Fruit fly (Drosophila melanogaster) whole organism, embryonic: ENCODE measurements around the gene Vps52.

ENCODE experiments used
- Bgb ChIP-seq: fragments of 200-800 bp; sonication (Bioruptor generic); IDR thresholded peaks from 2 replicates; pipeline ENCODE4 v1.3.6; 2022; ENCODE audit warnings: missing biosample characterization, missing genetic modification characterization; ENCODE audit not compliant: partially characterized antibody
- Bteb2 ChIP-seq: fragments of 200-800 bp; sonication (Bioruptor generic); optimal IDR thresholded peaks from 2 replicates; lab custom pipeline; 2016; ENCODE audit warnings: missing biosample characterization, missing genetic modification characterization
- CG10959 ChIP-seq: fragments of 200-800 bp; sonication (Bioruptor generic); IDR thresholded peaks from 2 replicates; pipeline ENCODE4 v1.3.6; 2022; ENCODE audit warnings: missing biosample characterization, missing genetic modification characterization
- CG10979 ChIP-seq: fragments of 200-800 bp; sonication (Bioruptor generic); optimal IDR thresholded peaks from 2 replicates; lab custom pipeline; 2018; ENCODE audit warnings: missing biosample characterization, mild to moderate bottlenecking, missing genetic modification characterization, moderate library complexity
- CG12769 ChIP-seq: fragments of 200-800 bp; sonication (Bioruptor generic); optimal IDR thresholded peaks from 2 replicates; lab custom pipeline; 2019; ENCODE audit warnings: missing biosample characterization, mild to moderate bottlenecking, missing genetic modification characterization, moderate library complexity
- CG13123 ChIP-seq: fragments of 200-800 bp; sonication (Bioruptor generic); optimal IDR thresholded peaks from 2 replicates; lab custom pipeline; 2016; ENCODE audit warnings: missing biosample characterization, missing genetic modification characterization
- CG13287 ChIP-seq: fragments of 200-800 bp; sonication (Bioruptor generic); IDR thresholded peaks from 2 replicates; pipeline ENCODE4 v1.3.6; 2022; ENCODE audit warnings: missing biosample characterization, missing genetic modification characterization; ENCODE audit not compliant: partially characterized antibody
- CG13424 ChIP-seq: fragments of 200-800 bp; sonication (Bioruptor generic); optimal IDR thresholded peaks from 2 replicates; lab custom pipeline; 2019; ENCODE audit warnings: missing biosample characterization, mild to moderate bottlenecking, missing genetic modification characterization, moderate library complexity
- CG13775 ChIP-seq: fragments of 200-800 bp; sonication (Bioruptor generic); optimal IDR thresholded peaks from 3 replicates; lab custom pipeline; 2017; ENCODE audit warnings: missing biosample characterization, mild to moderate bottlenecking, missing genetic modification characterization
- CG15073 ChIP-seq: fragments of 200-800 bp; sonication (Bioruptor generic); optimal IDR thresholded peaks from 2 replicates; lab custom pipeline; 2016; ENCODE audit warnings: missing biosample characterization, missing genetic modification characterization
- CG1529 ChIP-seq: fragments of 200-800 bp; sonication (Bioruptor generic); optimal IDR thresholded peaks from 3 replicates; lab custom pipeline; 2018; ENCODE audit warnings: missing biosample characterization, missing genetic modification characterization
- CG17361 ChIP-seq: fragments of 200-800 bp; sonication (Bioruptor generic); IDR thresholded peaks from 3 replicates; pipeline ENCODE4 v1.3.6; 2022; ENCODE audit warnings: missing biosample characterization, missing genetic modification characterization
- CG18011 ChIP-seq: fragments of 200-800 bp; sonication (Bioruptor generic); optimal IDR thresholded peaks from 2 replicates; lab custom pipeline; 2017; ENCODE audit warnings: missing biosample characterization, missing genetic modification characterization, mild to moderate bottlenecking, moderate library complexity, missing genotype
- CG18262 ChIP-seq: fragments of 200-800 bp; optimal IDR thresholded peaks from 3 replicates; lab custom pipeline; 2019; ENCODE audit warnings: missing biosample characterization, mild to moderate bottlenecking, missing genetic modification characterization, moderate library complexity
- CG18476 ChIP-seq: fragments of 200-800 bp; sonication (Bioruptor generic); optimal IDR thresholded peaks from 2 replicates; lab custom pipeline; 2016; ENCODE audit warnings: missing biosample characterization, mild to moderate bottlenecking, missing genetic modification characterization
- CG18764 ChIP-seq: fragments of 200-800 bp; sonication (Bioruptor generic); optimal IDR thresholded peaks from 3 replicates; lab custom pipeline; 2016; ENCODE audit warnings: missing biosample characterization, missing genetic modification characterization
- CG4328 ChIP-seq: fragments of 200-800 bp; sonication (Bioruptor generic); optimal IDR thresholded peaks from 3 replicates; lab custom pipeline; 2017; ENCODE audit warnings: missing biosample characterization, missing genetic modification reagents, missing genetic modification characterization
- CG6175 ChIP-seq: fragments of 200-800 bp; sonication (Bioruptor generic); IDR thresholded peaks from 3 replicates; pipeline ENCODE4 v1.3.6; 2022; ENCODE audit warnings: missing biosample characterization, missing genetic modification characterization
- CG7839 ChIP-seq: fragments of 200-800 bp; sonication (Bioruptor generic); optimal IDR thresholded peaks from 3 replicates; lab custom pipeline; 2018; ENCODE audit warnings: missing biosample characterization, mild to moderate bottlenecking, missing genetic modification characterization, moderate library complexity
- CG8281 ChIP-seq: fragments of 200-800 bp; sonication (Bioruptor generic); optimal IDR thresholded peaks from 2 replicates; lab custom pipeline; 2018; ENCODE audit warnings: missing biosample characterization, mild to moderate bottlenecking, missing genetic modification characterization, moderate library complexity
- CG8765 ChIP-seq: fragments of 200-800 bp; sonication (Bioruptor generic); IDR thresholded peaks from 2 replicates; pipeline ENCODE4 v1.3.6; 2022; ENCODE audit warnings: missing biosample characterization, missing genetic modification characterization
- CG9609 ChIP-seq: fragments of 200-800 bp; sonication (Bioruptor generic); optimal IDR thresholded peaks from 3 replicates; lab custom pipeline; 2016; ENCODE audit warnings: missing biosample characterization, missing genetic modification characterization
- CoRest ChIP-seq: fragments of 200-800 bp; sonication (Bioruptor generic); optimal IDR thresholded peaks from 3 replicates; lab custom pipeline; 2018; ENCODE audit warnings: missing biosample characterization, mild to moderate bottlenecking, missing genetic modification characterization, moderate library complexity
- ERR ChIP-seq: fragments of 200-800 bp; sonication (Bioruptor generic); optimal IDR thresholded peaks from 2 replicates; lab custom pipeline; 2016; ENCODE audit warnings: missing biosample characterization, missing genetic modification characterization
- Hsf ChIP-seq: fragments of 200-800 bp; sonication (Bioruptor generic); optimal IDR thresholded peaks from 3 replicates; lab custom pipeline; 2016; ENCODE audit warnings: missing biosample characterization, missing genetic modification characterization
- Mad ChIP-seq: fragments of 200-800 bp; sonication (Bioruptor generic); optimal IDR thresholded peaks from 2 replicates; lab custom pipeline; 2016; ENCODE audit warnings: missing biosample characterization, missing genetic modification characterization
- NC2α ChIP-seq: fragments of 200-800 bp; sonication (Bioruptor generic); optimal IDR thresholded peaks from 2 replicates; lab custom pipeline; 2016; ENCODE audit warnings: missing biosample characterization, missing genetic modification characterization
- Trl ChIP-seq, 3 experiments: fragments of >200 bp in 2 of 3; fragments of 200-800 bp in 1 of 3; sonication (Bioruptor generic) in 1 of 3; optimal IDR thresholded peaks; 2 replicates in 1 of 3; 3 replicates in 2 of 3; lab custom pipeline; 2016 to 2017; ENCODE audit warnings: missing biosample characterization in 1 of 3, missing genetic modification characterization in 1 of 3
- Vsx1 ChIP-seq: fragments of 200-800 bp; sonication (Bioruptor generic); optimal IDR thresholded peaks from 2 replicates; lab custom pipeline; 2017; ENCODE audit warnings: missing biosample characterization, mild to moderate bottlenecking, missing genetic modification characterization, missing genetic modification reagents
- bsh ChIP-seq, 2 experiments: fragments of 200-800 bp; sonication (Bioruptor generic); optimal IDR thresholded peaks; 2 replicates each; lab custom pipeline; 2017 to 2018; ENCODE audit warnings: mild to moderate bottlenecking in 2 of 2, missing biosample characterization in 2 of 2, missing genetic modification characterization in 2 of 2, moderate library complexity in 1 of 2
- caup ChIP-seq: fragments of 200-800 bp; sonication (Bioruptor generic); optimal IDR thresholded peaks from 3 replicates; lab custom pipeline; 2017; ENCODE audit warnings: missing biosample characterization, mild to moderate bottlenecking, missing genetic modification characterization, moderate library complexity; ENCODE audit not compliant: severe bottlenecking
- cg ChIP-seq: fragments of 200-800 bp; sonication (Bioruptor generic); optimal IDR thresholded peaks from 3 replicates; lab custom pipeline; 2019; ENCODE audit warnings: missing biosample characterization, mild to moderate bottlenecking, missing genetic modification characterization, moderate library complexity
- dati ChIP-seq: fragments of 200-800 bp; sonication (Bioruptor generic); IDR thresholded peaks from 2 replicates; pipeline ENCODE4 v1.3.6; 2022; ENCODE audit warnings: missing biosample characterization, missing genetic modification characterization
- dm ChIP-seq: fragments of 200-800 bp; sonication (Bioruptor generic); optimal IDR thresholded peaks from 3 replicates; lab custom pipeline; 2016; ENCODE audit warnings: missing biosample characterization, missing genetic modification characterization
- esg ChIP-seq: fragments of 200-800 bp; sonication (Bioruptor generic); conservative IDR thresholded peaks from 2 replicates; pipeline ENCODE4 v1.3.6; 2022; ENCODE audit warnings: missing biosample characterization, missing genetic modification characterization
- gcm2 ChIP-seq: fragments of 200-800 bp; sonication (Bioruptor generic); optimal IDR thresholded peaks from 2 replicates; lab custom pipeline; 2016; ENCODE audit warnings: missing biosample characterization, missing genetic modification characterization
- ham ChIP-seq: fragments of 200-800 bp; sonication (Bioruptor generic); IDR thresholded peaks from 2 replicates; pipeline ENCODE4 v1.3.6; 2022; ENCODE audit warnings: missing biosample characterization, missing genetic modification characterization
- ken ChIP-seq: fragments of 200-800 bp; sonication (Bioruptor generic); IDR thresholded peaks from 3 replicates; pipeline ENCODE4 v1.3.6; 2022; ENCODE audit warnings: missing biosample characterization, missing genetic modification characterization
- lilli ChIP-seq: fragments of 200-800 bp; sonication (Bioruptor generic); optimal IDR thresholded peaks from 3 replicates; lab custom pipeline; 2016; ENCODE audit warnings: missing biosample characterization, missing genetic modification characterization
- lmd ChIP-seq: fragments of 200-800 bp; sonication (Bioruptor generic); IDR thresholded peaks from 2 replicates; pipeline ENCODE4 v1.3.6; 2022; ENCODE audit warnings: missing biosample characterization, missing genetic modification characterization
- luna ChIP-seq: fragments of 200-800 bp; sonication (Bioruptor generic); optimal IDR thresholded peaks from 2 replicates; lab custom pipeline; 2016; ENCODE audit warnings: missing biosample characterization, missing genetic modification characterization
- nmo ChIP-seq: fragments of 200-800 bp; sonication (Bioruptor generic); optimal IDR thresholded peaks from 2 replicates; lab custom pipeline; 2018; ENCODE audit warnings: missing biosample characterization, mild to moderate bottlenecking, missing genetic modification characterization, moderate library complexity
- phol ChIP-seq: fragments of 200-800 bp; sonication (Bioruptor generic); optimal IDR thresholded peaks from 3 replicates; lab custom pipeline; 2018; ENCODE audit warnings: missing biosample characterization, mild to moderate bottlenecking, missing genetic modification characterization, moderate library complexity
- ro ChIP-seq: fragments of 200-800 bp; sonication (Bioruptor generic); IDR thresholded peaks from 2 replicates; pipeline ENCODE4 v1.3.6; 2022; ENCODE audit warnings: missing biosample characterization, missing genetic modification characterization
- sc ChIP-seq, 3 experiments: fragments of >200 bp in 2 of 3; fragments of 200-800 bp in 1 of 3; sonication (Bioruptor generic) in 1 of 3; optimal IDR thresholded peaks; 2 replicates in 2 of 3; 3 replicates in 1 of 3; lab custom pipeline; 2017; ENCODE audit warnings: mild to moderate bottlenecking in 1 of 3, missing biosample characterization in 1 of 3, missing genetic modification characterization in 1 of 3, missing genetic modification reagents in 1 of 3
- sens-2 ChIP-seq: fragments of 200-800 bp; sonication (Bioruptor generic); IDR thresholded peaks from 2 replicates; pipeline ENCODE4 v1.3.6; 2022; ENCODE audit warnings: missing biosample characterization, missing genetic modification characterization
- so ChIP-seq: fragments of 200-800 bp; sonication (Bioruptor generic); IDR thresholded peaks from 3 replicates; pipeline ENCODE4 v1.3.6; 2022; ENCODE audit warnings: missing biosample characterization, missing genetic modification characterization
- trh ChIP-seq: fragments of 200-800 bp; sonication (Bioruptor generic); optimal IDR thresholded peaks from 2 replicates; lab custom pipeline; 2016; ENCODE audit warnings: missing biosample characterization, missing genetic modification characterization
- twi ChIP-seq: fragments of 200-800 bp; optimal IDR thresholded peaks from 2 replicates; lab custom pipeline; 2019; ENCODE audit warnings: missing biosample characterization, mild to moderate bottlenecking, missing genetic modification characterization, moderate library complexity
- yki ChIP-seq: fragments of >200 bp; optimal IDR thresholded peaks from 3 replicates; lab custom pipeline; 2018

The Vps52 gene

DNA sequence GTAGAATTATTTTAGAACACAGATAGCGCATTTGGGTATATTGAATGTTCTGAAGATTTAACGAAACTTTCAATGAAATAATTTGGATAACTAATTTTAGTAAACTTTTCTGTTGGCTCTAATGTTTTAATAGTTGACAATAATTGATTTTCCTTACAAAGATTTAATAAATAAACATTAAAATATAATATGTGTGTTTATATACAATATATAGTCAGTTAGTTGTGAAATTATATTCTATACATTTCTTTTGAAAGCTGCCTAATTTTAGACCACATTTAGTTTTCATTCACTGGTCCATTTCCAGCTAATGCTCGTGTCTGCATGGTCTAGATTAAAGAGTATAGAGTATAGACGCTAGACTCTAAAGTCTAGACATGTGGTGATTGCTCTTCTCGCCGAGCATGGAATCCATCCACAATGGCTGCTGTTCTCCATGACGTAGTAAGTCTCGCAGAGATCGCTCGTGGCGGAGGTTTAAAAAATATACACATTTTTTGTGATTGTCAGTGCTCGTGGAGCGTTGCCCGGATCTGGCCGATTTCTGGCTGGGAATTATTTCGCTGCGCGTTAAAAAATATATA lies 35.2 kb upstream of the Vps52 start, which contains the start of gene GluRIIB (continued):
- TF ChIP-seq so (GFP tag; lab: Robert Waterston, UW) (no peak), cg (GFP tag; lab: Kevin White, UChicago) (no peak), Bteb2 (GFP tag; lab: Kevin White, UChicago) (no peak), CG12769 (peak; percentile 2), caup (GFP tag; lab: Kevin White, UChicago) (no peak), Vsx1 (GFP tag; lab: Kevin White, UChicago) (no peak), lilli (no peak), twi (tag; lab: Kevin White, UChicago) (peak; percentile 23), CG18476 (GFP tag; lab: Kevin White, UChicago) (no peak), CG6175 (no peak), ERR (GFP tag; lab: Kevin White, UChicago) (no peak), NC2α (no peak), CG15073 (GFP tag; lab: Kevin White, UChicago) (no peak), CG7839 (tag; lab: Kevin White, UChicago) (peak; percentile 26), lmd (no peak), phol (tag; lab: Kevin White, UChicago) (peak; percentile 45), sens-2 (GFP tag; lab: Robert Waterston, UW) (no peak), CG9609 (GFP tag; lab: Kevin White, UChicago) (no peak), CoRest (peak; percentile 36), CG4328 (no peak), ham (no peak), Mad (GFP tag; lab: Kevin White, UChicago) (no peak), ro (GFP tag; lab: Robert Waterston, UW) (no peak), sc (optimal IDR thresholded peaks at IDR 0.05; lab: Kevin White, UChicago) (no peak), sc (GFP tag; optimal IDR thresholded peaks at IDR 0.05; lab: Kevin White, UChicago) (no peak), luna (GFP tag; lab: Kevin White, UChicago) (no peak), Trl (optimal IDR thresholded peaks at IDR 0.05; lab: Kevin White, UChicago) (peak; percentile 3 to 5), Trl (GFP tag; optimal IDR thresholded peaks at IDR 0.05; lab: Kevin White, UChicago) (no peak), trh (GFP tag; lab: Kevin White, UChicago) (no peak), CG13123 (no peak), bsh (GFP tag; optimal IDR thresholded peaks at IDR 0.05; lab: Kevin White, UChicago) (peak in 1 of 2 experiments; percentile 40), Bgb (GFP tag; lab: Robert Waterston, UW) (no peak), CG18011 (no peak), yki (lab: Kevin White, UChicago) (no peak), CG8281 (tag; lab: Kevin White, UChicago) (no peak), CG18764 (GFP tag; lab: Kevin White, UChicago) (no peak), CG1529 (no peak), Hsf (no peak), CG10959 (GFP tag; lab: Robert Waterston, UW) (no peak), ken (no peak), gcm2 (GFP tag; lab: Kevin White, UChicago) (no peak), CG10979 (peak; percentile 42), CG13424 (tag; lab: Kevin White, UChicago) (peak; percentile 52), CG17361 (GFP tag; lab: Robert Waterston, UW) (no peak), CG18262 (peak; percentile 64), esg (GFP tag; lab: Robert Waterston, UW) (no peak), CG13775 (GFP tag; lab: Kevin White, UChicago) (no peak), dati (GFP tag; lab: Robert Waterston, UW) (no peak), CG13287 (GFP tag; lab: Robert Waterston, UW) (no peak), dm (GFP tag; lab: Kevin White, UChicago) (no peak), CG8765 (GFP tag; lab: Robert Waterston, UW) (no peak), nmo (GFP tag; lab: Kevin White, UChicago) (peak; percentile 39)
